Fruit fly (Drosophila melanogaster) whole organism, embryonic: ENCODE data around the gene CG3841.
A peak's percentile ranks its signal among the peaks of the same experiment; 100 is the strongest.

Experiments used
- Aef1 ChIP-seq: fragments of 200-800 bp; sonication (Bioruptor generic); IDR thresholded peaks from 3 replicates; pipeline ENCODE4 v1.3.6; 2022; ENCODE audit warnings: missing biosample characterization, missing genetic modification characterization
- Asciz ChIP-seq: fragments of 200-800 bp; sonication (Bioruptor generic); optimal IDR thresholded peaks from 2 replicates; lab custom pipeline; 2017; ENCODE audit warnings: missing biosample characterization, mild to moderate bottlenecking, missing genetic modification characterization, missing genetic modification reagents
- Blimp-1 ChIP-seq: fragments of 200-800 bp; sonication (Bioruptor generic); optimal IDR thresholded peaks from 3 replicates; lab custom pipeline; 2018; ENCODE audit warnings: missing biosample characterization, missing genetic modification characterization, mild to moderate bottlenecking, moderate library complexity, missing genetic modification reagents
- CG10209 ChIP-seq: fragments of 200-800 bp; sonication (Bioruptor generic); optimal IDR thresholded peaks from 3 replicates; lab custom pipeline; 2017; ENCODE audit warnings: missing biosample characterization, mild to moderate bottlenecking, missing genetic modification characterization, missing genetic modification reagents
- CG1024 ChIP-seq: fragments of 200-800 bp; sonication (Bioruptor generic); IDR thresholded peaks from 2 replicates; pipeline ENCODE4 v1.3.6; 2022; ENCODE audit warnings: missing biosample characterization, missing genetic modification characterization
- CG12071 ChIP-seq: fragments of 200-800 bp; sonication (Bioruptor generic); optimal IDR thresholded peaks from 3 replicates; lab custom pipeline; 2018; ENCODE audit warnings: missing biosample characterization, mild to moderate bottlenecking, missing genetic modification characterization
- CG12104 ChIP-seq: fragments of 200-800 bp; sonication (Bioruptor generic); optimal IDR thresholded peaks from 3 replicates; lab custom pipeline; 2016; ENCODE audit warnings: missing biosample characterization, missing genetic modification characterization
- CG12155 ChIP-seq: fragments of 200-800 bp; sonication (Bioruptor generic); optimal IDR thresholded peaks from 3 replicates; lab custom pipeline; 2016; ENCODE audit warnings: missing biosample characterization, missing genetic modification characterization
- CG12236 ChIP-seq: fragments of 200-800 bp; sonication (Bioruptor generic); optimal IDR thresholded peaks from 2 replicates; lab custom pipeline; 2016; ENCODE audit warnings: missing biosample characterization, missing genetic modification characterization
- CG13775 ChIP-seq: fragments of 200-800 bp; sonication (Bioruptor generic); optimal IDR thresholded peaks from 3 replicates; lab custom pipeline; 2017; ENCODE audit warnings: missing biosample characterization, mild to moderate bottlenecking, missing genetic modification characterization
- CG14441 ChIP-seq: fragments of 200-800 bp; sonication (Bioruptor generic); IDR thresholded peaks from 2 replicates; pipeline ENCODE4 v1.3.6; 2022; ENCODE audit warnings: missing biosample characterization, missing genetic modification characterization
- CG1603 ChIP-seq: fragments of 200-800 bp; sonication (Bioruptor generic); optimal IDR thresholded peaks from 2 replicates; lab custom pipeline; 2019; ENCODE audit warnings: missing biosample characterization, mild to moderate bottlenecking, missing genetic modification characterization, moderate library complexity
- CG16779 ChIP-seq: fragments of 200-800 bp; sonication (Bioruptor generic); IDR thresholded peaks from 2 replicates; pipeline ENCODE4 v1.3.6; 2022; ENCODE audit warnings: missing biosample characterization, missing genetic modification characterization
- CG17359 ChIP-seq: fragments of 200-800 bp; sonication (Bioruptor generic); optimal IDR thresholded peaks from 3 replicates; lab custom pipeline; 2018; ENCODE audit warnings: missing biosample characterization, mild to moderate bottlenecking, missing genetic modification characterization, moderate library complexity
- CG1832 ChIP-seq: fragments of 200-800 bp; sonication (Bioruptor generic); optimal IDR thresholded peaks from 2 replicates; lab custom pipeline; 2017; ENCODE audit warnings: missing biosample characterization, mild to moderate bottlenecking, missing genetic modification characterization, inconsistent platforms
- CG3281 ChIP-seq: fragments of 200-800 bp; sonication (Bioruptor generic); optimal IDR thresholded peaks from 3 replicates; lab custom pipeline; 2017; ENCODE audit warnings: missing biosample characterization, mild to moderate bottlenecking, missing genetic modification characterization
- CG3847 ChIP-seq: fragments of 200-800 bp; sonication (Bioruptor generic); IDR thresholded peaks from 2 replicates; pipeline ENCODE4 v1.3.6; 2022; ENCODE audit warnings: missing biosample characterization, missing genetic modification characterization
- CG3995 ChIP-seq: fragments of 200-800 bp; sonication (Bioruptor generic); optimal IDR thresholded peaks from 3 replicates; lab custom pipeline; 2016; ENCODE audit warnings: missing biosample characterization, missing genetic modification characterization
- CG4424 ChIP-seq: fragments of 200-800 bp; sonication (Bioruptor generic); optimal IDR thresholded peaks from 3 replicates; lab custom pipeline; 2016; ENCODE audit warnings: missing biosample characterization, missing genetic modification characterization
- CG7372 ChIP-seq: fragments of 200-800 bp; sonication (Bioruptor generic); IDR thresholded peaks from 2 replicates; pipeline ENCODE4 v1.3.6; 2022; ENCODE audit warnings: missing biosample characterization, missing genetic modification characterization
- CG7839 ChIP-seq: fragments of 200-800 bp; sonication (Bioruptor generic); optimal IDR thresholded peaks from 3 replicates; lab custom pipeline; 2018; ENCODE audit warnings: missing biosample characterization, mild to moderate bottlenecking, missing genetic modification characterization, moderate library complexity
- Dek ChIP-seq: fragments of 200-800 bp; sonication (Bioruptor generic); optimal IDR thresholded peaks from 3 replicates; lab custom pipeline; 2019; ENCODE audit warnings: missing biosample characterization, mild to moderate bottlenecking, missing genetic modification characterization, moderate library complexity
- ERR ChIP-seq: fragments of 200-800 bp; sonication (Bioruptor generic); optimal IDR thresholded peaks from 2 replicates; lab custom pipeline; 2016; ENCODE audit warnings: missing biosample characterization, missing genetic modification characterization
- GATAe ChIP-seq: fragments of 200-800 bp; sonication (Bioruptor generic); conservative IDR thresholded peaks from 2 replicates; pipeline ENCODE4 v1.3.6; 2022; ENCODE audit warnings: missing biosample characterization, missing genetic modification characterization
- Hr51 ChIP-seq, 2 experiments: fragments of 200-800 bp; sonication (Bioruptor generic); optimal IDR thresholded peaks; 2 replicates in 1 of 2; 3 replicates in 1 of 2; lab custom pipeline; 2016 to 2018; ENCODE audit warnings: missing biosample characterization in 2 of 2, missing genetic modification characterization in 2 of 2, mild to moderate bottlenecking in 1 of 2, moderate library complexity in 1 of 2
- Hr78 ChIP-seq, 2 experiments: fragments of 200-800 bp in 1 of 2; fragments of >200 bp in 1 of 2; sonication (Bioruptor generic) in 1 of 2; optimal IDR thresholded peaks; 2 replicates each; lab custom pipeline; 2017 to 2019; ENCODE audit warnings: missing biosample characterization in 2 of 2, missing genetic modification characterization in 2 of 2, mild to moderate bottlenecking in 1 of 2, moderate library complexity in 1 of 2
- Ptx1 ChIP-seq: fragments of 200-800 bp; sonication (Bioruptor generic); IDR thresholded peaks from 2 replicates; pipeline ENCODE4 v1.3.6; 2022; ENCODE audit warnings: missing biosample characterization, missing genetic modification characterization
- Scr ChIP-seq: fragments of 200-800 bp; sonication (Bioruptor generic); IDR thresholded peaks from 2 replicates; pipeline ENCODE4 v1.3.6; 2022; ENCODE audit warnings: missing biosample characterization, missing genetic modification characterization; ENCODE audit not compliant: partially characterized antibody
- Sox102F ChIP-seq: fragments of 200-800 bp; sonication (Bioruptor generic); optimal IDR thresholded peaks from 2 replicates; lab custom pipeline; 2018; ENCODE audit warnings: missing biosample characterization, mild to moderate bottlenecking, missing genetic modification characterization, moderate library complexity
- Trl ChIP-seq, 3 experiments: fragments of >200 bp in 2 of 3; fragments of 200-800 bp in 1 of 3; sonication (Bioruptor generic) in 1 of 3; optimal IDR thresholded peaks; 2 replicates in 1 of 3; 3 replicates in 2 of 3; lab custom pipeline; 2016 to 2017; ENCODE audit warnings: missing biosample characterization in 1 of 3, missing genetic modification characterization in 1 of 3
- ase ChIP-seq: fragments of 200-800 bp; sonication (Bioruptor generic); IDR thresholded peaks from 3 replicates; pipeline ENCODE4 v1.3.6; 2022; ENCODE audit warnings: missing biosample characterization, missing genetic modification characterization
- chif ChIP-seq, 2 experiments: fragments of 200-800 bp; sonication (Bioruptor generic); optimal IDR thresholded peaks; 3 replicates each; lab custom pipeline; 2016; ENCODE audit warnings: missing biosample characterization in 2 of 2, missing genetic modification characterization in 2 of 2
- dimm ChIP-seq: fragments of 200-800 bp; sonication (Bioruptor generic); IDR thresholded peaks from 2 replicates; pipeline ENCODE4 v1.3.6; 2022; ENCODE audit warnings: missing biosample characterization, missing genetic modification characterization
- dmrt11E ChIP-seq: fragments of 200-800 bp; sonication (Bioruptor generic); optimal IDR thresholded peaks from 3 replicates; lab custom pipeline; 2018; ENCODE audit warnings: missing biosample characterization, mild to moderate bottlenecking, missing genetic modification characterization, moderate library complexity
- eve ChIP-seq, 2 experiments: fragments of >200 bp; optimal IDR thresholded peaks; 2 replicates each; lab custom pipeline; 2017; ENCODE audit warnings: missing biosample characterization in 2 of 2, missing genetic modification characterization in 2 of 2
- fd102C ChIP-seq: fragments of 200-800 bp; sonication (Bioruptor generic); optimal IDR thresholded peaks from 2 replicates; lab custom pipeline; 2018; ENCODE audit warnings: missing biosample characterization, mild to moderate bottlenecking, missing genetic modification characterization, moderate library complexity
- ftz-f1 ChIP-seq: fragments of 200-800 bp; sonication (Bioruptor generic); optimal IDR thresholded peaks from 2 replicates; lab custom pipeline; 2016; ENCODE audit warnings: missing biosample characterization, missing genetic modification characterization
- gcm2 ChIP-seq: fragments of 200-800 bp; sonication (Bioruptor generic); optimal IDR thresholded peaks from 2 replicates; lab custom pipeline; 2016; ENCODE audit warnings: missing biosample characterization, missing genetic modification characterization
- gfzf ChIP-seq: fragments of 200-800 bp; sonication (Bioruptor generic); optimal IDR thresholded peaks from 2 replicates; lab custom pipeline; 2016; ENCODE audit warnings: missing biosample characterization, mild to moderate bottlenecking, missing genetic modification characterization, moderate library complexity
- grau ChIP-seq: fragments of 200-800 bp; optimal IDR thresholded peaks from 3 replicates; lab custom pipeline; 2019; ENCODE audit warnings: missing biosample characterization, mild to moderate bottlenecking, missing genetic modification characterization, moderate library complexity
- gsb ChIP-seq: fragments of 200-800 bp; sonication (Bioruptor generic); IDR thresholded peaks from 2 replicates; pipeline ENCODE4 v1.3.6; 2022; ENCODE audit warnings: missing biosample characterization, missing genetic modification characterization
- gt ChIP-seq: fragments of 200-800 bp; sonication (Bioruptor generic); IDR thresholded peaks from 2 replicates; pipeline ENCODE4 v1.3.6; 2022; ENCODE audit warnings: missing biosample characterization, missing genetic modification characterization
- insv ChIP-seq, 2 experiments: fragments of 200-800 bp; sonication (Bioruptor generic); optimal IDR thresholded peaks; 3 replicates each; lab custom pipeline; 2016 to 2018; ENCODE audit warnings: missing biosample characterization in 2 of 2, missing genetic modification characterization in 2 of 2
- jigr1 ChIP-seq: fragments of 200-800 bp; sonication (Bioruptor generic); IDR thresholded peaks from 3 replicates; pipeline ENCODE4 v1.3.6; 2022; ENCODE audit warnings: missing biosample characterization, missing genetic modification characterization
- nau ChIP-seq: fragments of 200-800 bp; sonication (Bioruptor generic); optimal IDR thresholded peaks from 3 replicates; lab custom pipeline; 2017; ENCODE audit warnings: missing biosample characterization, mild to moderate bottlenecking, missing genetic modification characterization, missing genetic modification reagents
- nerfin-1 ChIP-seq: fragments of 200-800 bp; sonication (Bioruptor generic); optimal IDR thresholded peaks from 3 replicates; lab custom pipeline; 2019; ENCODE audit warnings: missing biosample characterization, mild to moderate bottlenecking, missing genetic modification characterization, moderate library complexity
- prd ChIP-seq, 3 experiments: fragments of >200 bp in 2 of 3; fragments of 200-800 bp in 1 of 3; sonication (Bioruptor generic) in 1 of 3; optimal IDR thresholded peaks in 2 of 3; IDR thresholded peaks in 1 of 3; 2 replicates in 2 of 3; 3 replicates in 1 of 3; pipeline versions ENCODE4 v1.3.6 to Lab custom; 2017 to 2022; ENCODE audit warnings: missing biosample characterization in 1 of 3, missing genetic modification characterization in 1 of 3
- pzg ChIP-seq: fragments of 200-800 bp; sonication (Bioruptor generic); optimal IDR thresholded peaks from 3 replicates; lab custom pipeline; 2018; ENCODE audit warnings: missing biosample characterization, mild to moderate bottlenecking, missing genetic modification characterization, moderate library complexity
- tup ChIP-seq: fragments of 200-800 bp; sonication (Bioruptor generic); optimal IDR thresholded peaks from 2 replicates; lab custom pipeline; 2016; ENCODE audit warnings: missing biosample characterization, mild to moderate bottlenecking, missing genetic modification characterization, moderate library complexity
- tx ChIP-seq: fragments of 200-800 bp; sonication (Bioruptor generic); optimal IDR thresholded peaks from 2 replicates; lab custom pipeline; 2016; ENCODE audit warnings: missing biosample characterization, missing genetic modification characterization

CG3841 gene

DNA sequence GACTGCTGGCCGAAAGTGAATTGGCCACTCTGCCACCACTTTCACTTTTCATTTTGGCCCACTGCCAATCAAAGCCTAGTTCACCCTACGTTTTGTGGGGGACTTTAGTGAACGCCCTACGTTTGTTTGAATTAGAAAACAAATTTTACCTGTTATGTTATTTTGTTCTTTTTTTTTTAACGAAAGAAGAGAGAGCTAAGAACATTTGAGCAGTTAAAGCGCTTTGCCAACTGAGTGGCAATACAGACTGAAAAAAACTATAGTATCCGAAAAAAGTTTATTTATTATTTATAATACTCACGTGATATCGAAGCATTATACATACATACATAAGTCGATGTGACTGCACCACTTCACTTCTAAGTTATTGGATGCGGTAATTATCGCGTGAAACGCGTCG is 28.6 kb downstream of the CG3841 start:
- no peak for TF ChIP-seq CG12071 (GFP tag; lab: Kevin White, UChicago)
- TF ChIP-seq ERR (GFP tag; lab: Kevin White, UChicago) = no peak
- TF ChIP-seq CG3847 (GFP tag; lab: Robert Waterston, UW) = no peak
- no peak for TF ChIP-seq CG16779 (GFP tag; lab: Robert Waterston, UW)
- no peak for TF ChIP-seq chif (GFP tag; optimal IDR thresholded peaks at IDR 0.05; lab: Kevin White, UChicago)
- no peak for TF ChIP-seq dmrt11E (tag; lab: Kevin White, UChicago)
- no peak for TF ChIP-seq CG1832
- TF ChIP-seq Ptx1 = no peak
- TF ChIP-seq nau (GFP tag; lab: Kevin White, UChicago) = no peak
- no peak for TF ChIP-seq insv (GFP tag; optimal IDR thresholded peaks at IDR 0.05; lab: Kevin White, UChicago)
- TF ChIP-seq CG1603 (tag; lab: Kevin White, UChicago) = no peak
- TF ChIP-seq CG7839 (tag; lab: Kevin White, UChicago) = peak; percentile 25
- TF ChIP-seq CG10209 (GFP tag; lab: Kevin White, UChicago) = peak; percentile 6
- TF ChIP-seq Scr = no peak
- TF ChIP-seq tup (GFP tag; lab: Kevin White, UChicago) = no peak
- no peak for TF ChIP-seq gfzf (GFP tag; lab: Kevin White, UChicago)
- TF ChIP-seq CG1024 (GFP tag; lab: Robert Waterston, UW) = no peak
- TF ChIP-seq CG4424 = peak; percentile 15
- TF ChIP-seq CG12155 (GFP tag; lab: Kevin White, UChicago) = no peak
- TF ChIP-seq CG3995 = no peak
- TF ChIP-seq prd (optimal IDR thresholded peaks at IDR 0.05; lab: Kevin White, UChicago) = no peak
- TF ChIP-seq prd (GFP tag; IDR thresholded peaks at IDR 0.05; lab: Robert Waterston, UW) = no peak
- peak; percentile 59 for TF ChIP-seq Sox102F
- TF ChIP-seq gcm2 = peak; percentile 24
- no peak for TF ChIP-seq CG12236 (GFP tag; lab: Kevin White, UChicago)
- no peak for TF ChIP-seq grau (tag; lab: Kevin White, UChicago)
- TF ChIP-seq CG7372 (GFP tag; lab: Robert Waterston, UW) = no peak
- TF ChIP-seq CG13775 (GFP tag; lab: Kevin White, UChicago) = no peak
- TF ChIP-seq fd102C (GFP tag; lab: Kevin White, UChicago) = no peak
- TF ChIP-seq nerfin-1 = no peak
- TF ChIP-seq GATAe (GFP tag; lab: Robert Waterston, UW) = no peak
- TF ChIP-seq gsb (GFP tag; lab: Robert Waterston, UW) = no peak
- peak in 1 of 2 experiments; percentile 41 for TF ChIP-seq Hr51 (GFP tag; optimal IDR thresholded peaks at IDR 0.05; lab: Kevin White, UChicago)
- no peak for TF ChIP-seq tx (GFP tag; lab: Kevin White, UChicago)
- no peak for TF ChIP-seq jigr1
- peak; percentile 82 for TF ChIP-seq Blimp-1 (GFP tag; lab: Kevin White, UChicago)
- TF ChIP-seq dimm (GFP tag; lab: Robert Waterston, UW) = no peak
- peak; percentile 38 for TF ChIP-seq Asciz (GFP tag; lab: Kevin White, UChicago)
- TF ChIP-seq pzg = no peak
- TF ChIP-seq Aef1 = no peak
- no peak for TF ChIP-seq Hr78 (GFP tag; optimal IDR thresholded peaks at IDR 0.05; lab: Kevin White, UChicago)
- TF ChIP-seq CG17359 = peak; percentile 39
- peak in 1 of 2 experiments; percentile 35 for TF ChIP-seq eve (GFP tag; optimal IDR thresholded peaks at IDR 0.05; lab: Kevin White, UChicago)
- TF ChIP-seq ftz-f1 (GFP tag; lab: Kevin White, UChicago) = no peak
- no peak for TF ChIP-seq Trl (optimal IDR thresholded peaks at IDR 0.05; lab: Kevin White, UChicago)
- TF ChIP-seq Trl (GFP tag; optimal IDR thresholded peaks at IDR 0.05; lab: Kevin White, UChicago) = no peak
- TF ChIP-seq ase = no peak
- no peak for TF ChIP-seq CG14441 (GFP tag; lab: Robert Waterston, UW)
- TF ChIP-seq CG12104 (GFP tag; lab: Kevin White, UChicago) = peak; percentile 25
- TF ChIP-seq Dek = no peak
- TF ChIP-seq CG3281 (GFP tag; lab: Kevin White, UChicago) = peak; percentile 6
- no peak for TF ChIP-seq gt
